Fruit fly (Drosophila melanogaster) whole organism: ENCODE results near the gene CG15754.

Source experiments
- CG8478 ChIP-seq: fragments of >200 bp; optimal IDR thresholded peaks from 2 replicates; lab custom pipeline; 2018; ENCODE audit warnings: inconsistent platforms
- Dll ChIP-seq: fragments of >200 bp; optimal IDR thresholded peaks from 2 replicates; lab custom pipeline; 2017
- EcR ChIP-seq, 2 experiments: fragments of >200 bp; optimal IDR thresholded peaks; 2 replicates each; lab custom pipeline; 2017; ENCODE audit warnings: missing biosample characterization in 2 of 2, missing genetic modification characterization in 2 of 2, missing genetic modification reagents in 2 of 2
- pan ChIP-seq: fragments of >200 bp; optimal IDR thresholded peaks from 2 replicates; lab custom pipeline; 2017
- usp ChIP-seq: fragments of >200 bp; optimal IDR thresholded peaks from 2 replicates; lab custom pipeline; 2017; ENCODE audit warnings: missing biosample characterization, missing genetic modification characterization, mixed read lengths

- TF ChIP-seq usp (GFP tag; lab: Kevin White, UChicago) (no peak), CG8478 (lab: Kevin White, UChicago) (no peak), pan (lab: Kevin White, UChicago) (no peak), EcR (GFP tag; optimal IDR thresholded peaks at IDR 0.05; lab: Kevin White, UChicago) (no peak), Dll (no peak)
Observed at dm6 chrX:13478994-13479393, 48.8 kb upstream of the CG15754 start.
